Worm (Caenorhabditis elegans): ENCODE results near the gene C34E11.4.

DNA sequence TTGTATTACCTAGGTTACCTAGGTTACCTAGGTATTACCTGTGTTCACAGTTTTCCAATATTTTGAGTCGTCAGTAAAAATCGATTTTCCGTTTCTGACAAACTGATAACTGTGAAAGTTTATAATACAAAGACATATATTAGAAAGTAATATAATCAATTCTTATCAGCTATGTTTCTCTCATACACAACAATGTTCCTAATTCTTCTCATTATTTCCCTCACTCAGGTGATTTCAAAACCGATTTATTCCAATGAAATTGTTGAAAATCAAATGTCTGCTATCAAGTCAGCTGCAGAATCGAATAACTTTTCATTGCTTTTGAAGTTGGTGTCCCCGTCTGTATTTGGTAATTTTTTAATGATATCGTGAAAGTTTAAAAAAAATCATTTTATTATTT, at the start of gene C34E11.4:
- no peak for TF ChIP-seq W03F9.2 (tag; optimal IDR thresholded peaks at IDR 0.05)
- TF ChIP-seq him-1 (tag; optimal IDR thresholded peaks at IDR 0.05), result no peak
- TF ChIP-seq dao-5 (tag; optimal IDR thresholded peaks at IDR 0.05), result no peak

Data from whole organism, L4/young adult.